Worm (Caenorhabditis elegans) whole organism, L2 larva: ENCODE measurements around the gene F07E5.9.

Source experiments
- R02D3.7 ChIP-seq: fragments of 150-350 bp; optimal IDR thresholded peaks from 2 replicates; lab custom pipeline; 2014; ENCODE audit warnings: missing biosample characterization, missing genetic modification characterization
- ZK546.5 ChIP-seq: sonication (generic microtip); optimal IDR thresholded peaks from 2 replicates; lab custom pipeline; 2017; ENCODE audit warnings: missing biosample characterization, missing genetic modification characterization
- egl-27 ChIP-seq: sonication (generic microtip); optimal IDR thresholded peaks from 3 replicates; lab custom pipeline; 2017; ENCODE audit warnings: missing biosample characterization, missing genetic modification reagents, missing genetic modification characterization
- elt-1 ChIP-seq: fragments of 150-350 bp; optimal IDR thresholded peaks from 2 replicates; lab custom pipeline; 2014; ENCODE audit warnings: missing biosample characterization, missing genetic modification characterization
- fos-1 ChIP-seq: fragments of 150-350 bp; optimal IDR thresholded peaks from 2 replicates; lab custom pipeline; 2014; ENCODE audit warnings: missing biosample characterization, missing genetic modification characterization
- lin-13 ChIP-seq: fragments of 150-350 bp; optimal IDR thresholded peaks from 2 replicates; lab custom pipeline; 2014; ENCODE audit warnings: missing biosample characterization, missing genetic modification reagents, missing genetic modification characterization
- mdl-1 ChIP-seq, 2 experiments: fragments of 150-350 bp in 1 of 2; sonication (generic microtip) in 1 of 2; optimal IDR thresholded peaks; 2 replicates each; lab custom pipeline; 2017; ENCODE audit warnings: missing biosample characterization in 2 of 2, missing genetic modification characterization in 2 of 2
- nhr-11 ChIP-seq: fragments of 150-350 bp; optimal IDR thresholded peaks from 2 replicates; lab custom pipeline; 2014; ENCODE audit warnings: missing biosample characterization, missing genetic modification characterization
- nhr-237 ChIP-seq: fragments of 150-350 bp; optimal IDR thresholded peaks from 2 replicates; lab custom pipeline; 2014; ENCODE audit warnings: missing biosample characterization, missing genetic modification characterization
- skn-1 ChIP-seq: sonication (generic microtip); optimal IDR thresholded peaks from 2 replicates; lab custom pipeline; 2017; ENCODE audit warnings: missing biosample characterization, missing genetic modification characterization
- sma-3 ChIP-seq: sonication (generic microtip); optimal IDR thresholded peaks from 2 replicates; lab custom pipeline; 2016; ENCODE audit warnings: missing genetic modification reagents, missing genetic modification characterization, missing compliant biosample characterization
- snpc-4 ChIP-seq: fragments of 150-350 bp; optimal IDR thresholded peaks from 2 replicates; lab custom pipeline; 2014; ENCODE audit warnings: missing biosample characterization, missing genetic modification characterization
- unc-39 ChIP-seq: fragments of 150-350 bp; optimal IDR thresholded peaks from 2 replicates; lab custom pipeline; 2014; ENCODE audit warnings: missing biosample characterization, missing genetic modification characterization
- unc-62 ChIP-seq: fragments of 150-350 bp; optimal IDR thresholded peaks from 2 replicates; lab custom pipeline; 2014; ENCODE audit warnings: missing biosample characterization, missing genetic modification reagents, missing genetic modification characterization

ce11 chrII:2087206-2087605 lies 6.9 kb upstream of the F07E5.9 start:
- TF ChIP-seq ZK546.5 (tag; lab: Kevin White, UChicago) (no peak), lin-13 (no peak), egl-27 (no peak), unc-39 (tag; lab: Kevin White, UChicago) (no peak), nhr-237 (no peak), unc-62 (no peak), mdl-1 (tag; optimal IDR thresholded peaks at IDR 0.05; lab: Kevin White, UChicago) (no peak), nhr-11 (tag; lab: Kevin White, UChicago) (no peak), fos-1 (tag; lab: Kevin White, UChicago) (no peak), elt-1 (no peak), snpc-4 (tag; lab: Kevin White, UChicago) (no peak), R02D3.7 (tag; lab: Kevin White, UChicago) (no peak), skn-1 (tag; lab: Kevin White, UChicago) (no peak), sma-3 (GFP tag; lab: Kevin White, UChicago) (no peak)
